Fruit fly (Drosophila melanogaster): Measurements from ENCODE around the gene CG12288.

CG12288 gene

DNA sequence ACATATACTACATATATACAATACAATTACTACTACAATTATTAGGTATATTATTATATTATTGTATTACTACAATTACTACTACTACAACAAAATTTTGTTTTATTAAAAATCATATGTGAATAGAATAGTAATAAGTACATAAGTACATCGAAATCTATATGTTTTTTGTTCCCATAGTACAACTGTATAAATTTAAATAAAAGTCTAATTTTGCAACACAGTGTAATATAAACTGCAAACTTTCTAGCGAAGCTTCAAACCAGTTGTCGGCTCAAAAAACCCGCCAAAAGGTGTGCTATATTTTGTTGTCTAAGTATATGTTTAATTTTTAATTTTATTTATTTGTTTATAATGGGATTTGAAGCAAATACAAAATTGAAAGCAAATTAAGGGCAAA, 42.5 kb downstream of the CG12288 start (continued):
- TF ChIP-seq amos (GFP tag; IDR thresholded peaks at IDR 0.05; ENCODE audit: partially characterized antibody) (no peak), Stat92E (GFP tag; optimal IDR thresholded peaks at IDR 0.05) (no peak), CG6272 (GFP tag; IDR thresholded peaks at IDR 0.05) (no peak), CG4328 (GFP tag; optimal IDR thresholded peaks at IDR 0.05) (no peak), Dref (GFP tag; IDR thresholded peaks at IDR 0.05) (no peak), CG15601 (tag; optimal IDR thresholded peaks at IDR 0.05) (peak; percentile 18), Hr78 (GFP tag; optimal IDR thresholded peaks at IDR 0.05) (no peak), lov (optimal IDR thresholded peaks at IDR 0.05) (no peak), lov (GFP tag; IDR thresholded peaks at IDR 0.05) (no peak), CG14860 (GFP tag; IDR thresholded peaks at IDR 0.05; ENCODE audit: partially characterized antibody) (no peak), NC2β (GFP tag; optimal IDR thresholded peaks at IDR 0.05) (no peak), croc (GFP tag; conservative IDR thresholded peaks at IDR 0.05) (no peak), sob (GFP tag; IDR thresholded peaks at IDR 0.05) (no peak), Dip2 (GFP tag; IDR thresholded peaks at IDR 0.05) (no peak), prd (optimal IDR thresholded peaks at IDR 0.05) (no peak), prd (GFP tag; IDR thresholded peaks at IDR 0.05) (no peak), vvl (GFP tag; IDR thresholded peaks at IDR 0.05) (no peak; the same call in 1 of the 2 replicates), Hr3 (GFP tag; optimal IDR thresholded peaks at IDR 0.05) (no peak), Bgb (GFP tag; IDR thresholded peaks at IDR 0.05; ENCODE audit: partially characterized antibody) (no peak), pan (optimal IDR thresholded peaks at IDR 0.05) (no peak), pan (GFP tag; optimal IDR thresholded peaks at IDR 0.05 in 1 of 2, IDR thresholded peaks at IDR 0.05 in 1 of 2) (no peak), mam (GFP tag; optimal IDR thresholded peaks at IDR 0.05) (no peak), CG10431 (GFP tag; optimal IDR thresholded peaks at IDR 0.05) (no peak), ash1 (GFP tag; optimal IDR thresholded peaks at IDR 0.05) (no peak), Adf1 (GFP tag; IDR thresholded peaks at IDR 0.05) (no peak), CG6254 (GFP tag; optimal IDR thresholded peaks at IDR 0.05) (no peak), Neu2 (GFP tag; optimal IDR thresholded peaks at IDR 0.05; ENCODE audit: borderline replicate concordance) (no peak), CG8359 (GFP tag; optimal IDR thresholded peaks at IDR 0.05; ENCODE audit: borderline replicate concordance) (no peak), Opbp (GFP tag; IDR thresholded peaks at IDR 0.05; ENCODE audit: partially characterized antibody) (no peak), Rfx (GFP tag; IDR thresholded peaks at IDR 0.05) (0 out of 2 replicates have a peak, but pooled peaks have one; percentile 41), chif (GFP tag; optimal IDR thresholded peaks at IDR 0.05) (no peak), zen (tag; optimal IDR thresholded peaks at IDR 0.05) (no peak), kni (GFP tag; optimal IDR thresholded peaks at IDR 0.05) (no peak), gt (GFP tag; IDR thresholded peaks at IDR 0.05) (no peak), az2 (GFP tag; optimal IDR thresholded peaks at IDR 0.05) (no peak), row (GFP tag; IDR thresholded peaks at IDR 0.05) (peak; percentile 51; the same call in 2 of the 3 replicates), Taf1 (GFP tag; IDR thresholded peaks at IDR 0.05) (no peak), CG5180 (GFP tag; optimal IDR thresholded peaks at IDR 0.05) (no peak), aop (GFP tag; IDR thresholded peaks at IDR 0.05) (no peak), tll (GFP tag; optimal IDR thresholded peaks at IDR 0.05) (no peak), dmrt11E (tag; optimal IDR thresholded peaks at IDR 0.05) (peak; percentile 17), CG6683 (GFP tag; optimal IDR thresholded peaks at IDR 0.05) (no peak), CG3163 (GFP tag; optimal IDR thresholded peaks at IDR 0.05) (no peak), CG2116 (GFP tag; optimal IDR thresholded peaks at IDR 0.05) (no peak), CG6791 (GFP tag; IDR thresholded peaks at IDR 0.05; ENCODE audit: partially characterized antibody) (no peak), dati (GFP tag; IDR thresholded peaks at IDR 0.05) (no peak), stwl (tag; optimal IDR thresholded peaks at IDR 0.05) (peak; percentile 16), kay (GFP tag; optimal IDR thresholded peaks at IDR 0.05) (no peak), CG1024 (GFP tag; IDR thresholded peaks at IDR 0.05) (no peak), CG30431 (GFP tag; optimal IDR thresholded peaks at IDR 0.05) (no peak), dpn (GFP tag; optimal IDR thresholded peaks at IDR 0.05) (no peak)

Data from whole organism, embryonic.